Fruit fly (Drosophila melanogaster): Measurements from ENCODE around the gene CG14238.

- no peak for TF ChIP-seq fu2 (GFP tag; optimal IDR thresholded peaks at IDR 0.05)
- no peak for TF ChIP-seq dati (GFP tag; IDR thresholded peaks at IDR 0.05)
- TF ChIP-seq bsh (GFP tag; optimal IDR thresholded peaks at IDR 0.05) = no peak
Measured at dm6 chr3R:26457949-26458348, at the start of gene CG14238.

Measured in whole organism, embryonic.